Worm (Caenorhabditis elegans) whole organism, late embryonic: ENCODE data around the gene Y73C8B.3.

Experiments
- C08G9.2 ChIP-seq: sonication (generic microtip); optimal IDR thresholded peaks from 2 replicates; lab custom pipeline; 2016; ENCODE audit warnings: mild to moderate bottlenecking, missing genetic modification characterization, moderate library complexity, missing compliant biosample characterization
- C38D4.7 ChIP-seq: fragments of 200-800 bp; sonication (Bioruptor generic); optimal IDR thresholded peaks from 2 replicates; lab custom pipeline; 2018; ENCODE audit warnings: mild to moderate bottlenecking, missing genetic modification characterization, moderate library complexity, missing compliant biosample characterization
- F13H6.1 ChIP-seq: sonication (generic microtip); optimal IDR thresholded peaks from 2 replicates; lab custom pipeline; 2016; ENCODE audit warnings: missing genetic modification characterization, missing compliant biosample characterization
- K09A11.1 ChIP-seq: sonication (generic microtip); optimal IDR thresholded peaks from 2 replicates; lab custom pipeline; 2017; ENCODE audit warnings: antibody characterized with exemption, mild to moderate bottlenecking, missing genetic modification characterization, missing compliant biosample characterization; ENCODE audit not compliant: insufficient read depth
- T23F11.4 ChIP-seq: fragments of 200-800 bp; sonication (Bioruptor generic); optimal IDR thresholded peaks from 2 replicates; lab custom pipeline; 2018; ENCODE audit warnings: mild to moderate bottlenecking, missing genetic modification characterization, missing compliant biosample characterization
- ahr-1 ChIP-seq: sonication (generic microtip); optimal IDR thresholded peaks from 2 replicates; lab custom pipeline; 2016; ENCODE audit warnings: missing genetic modification characterization, missing compliant biosample characterization
- ama-1 ChIP-seq: fragments of 150-350 bp; optimal IDR thresholded peaks from 2 replicates; lab custom pipeline; 2014
- ceh-19 ChIP-seq: fragments of 200-800 bp; sonication (Bioruptor generic); optimal IDR thresholded peaks from 2 replicates; lab custom pipeline; 2018; ENCODE audit warnings: mild to moderate bottlenecking, missing genetic modification characterization, missing compliant biosample characterization
- ceh-2 ChIP-seq: sonication (generic microtip); optimal IDR thresholded peaks from 2 replicates; lab custom pipeline; 2016; ENCODE audit warnings: missing genotype, missing genetic modification characterization, missing compliant biosample characterization
- ceh-22 ChIP-seq: sonication (generic microtip); optimal IDR thresholded peaks from 2 replicates; lab custom pipeline; 2017; ENCODE audit warnings: missing biosample characterization, missing genetic modification characterization
- ceh-24 ChIP-seq: sonication (generic microtip); optimal IDR thresholded peaks from 2 replicates; lab custom pipeline; 2016; ENCODE audit warnings: mild to moderate bottlenecking, missing genetic modification characterization, missing compliant biosample characterization
- ceh-30 ChIP-seq: fragments of 150-350 bp; optimal IDR thresholded peaks from 2 replicates; lab custom pipeline; 2014; ENCODE audit warnings: missing biosample characterization, missing genetic modification characterization
- ceh-34 ChIP-seq: sonication (generic microtip); optimal IDR thresholded peaks from 2 replicates; lab custom pipeline; 2016; ENCODE audit warnings: mild to moderate bottlenecking, missing genetic modification characterization, missing compliant biosample characterization
- ceh-48 ChIP-seq: sonication (generic microtip); optimal IDR thresholded peaks from 2 replicates; lab custom pipeline; 2016; ENCODE audit warnings: missing genetic modification characterization, inconsistent platforms, missing compliant biosample characterization
- ceh-6 ChIP-seq: fragments of 200-800 bp; sonication (Bioruptor generic); optimal IDR thresholded peaks from 2 replicates; lab custom pipeline; 2018; ENCODE audit warnings: mild to moderate bottlenecking, missing genetic modification characterization, missing compliant biosample characterization
- ceh-9 ChIP-seq: sonication (generic microtip); optimal IDR thresholded peaks from 2 replicates; lab custom pipeline; 2016; ENCODE audit warnings: mild to moderate bottlenecking, missing genetic modification characterization, inconsistent platforms, missing compliant biosample characterization
- ets-4 ChIP-seq: sonication (generic microtip); optimal IDR thresholded peaks from 2 replicates; lab custom pipeline; 2016; ENCODE audit warnings: missing genetic modification characterization, missing compliant biosample characterization
- fax-1 ChIP-seq: sonication (generic microtip); optimal IDR thresholded peaks from 2 replicates; lab custom pipeline; 2016; ENCODE audit warnings: missing genotype, missing genetic modification characterization, missing compliant biosample characterization
- fkh-10 ChIP-seq: fragments of 150-350 bp; optimal IDR thresholded peaks from 2 replicates; lab custom pipeline; 2014; ENCODE audit warnings: missing biosample characterization, missing genetic modification reagents, missing genetic modification characterization
- mec-3 ChIP-seq: sonication (generic microtip); optimal IDR thresholded peaks from 2 replicates; lab custom pipeline; 2016; ENCODE audit warnings: borderline replicate concordance, missing genetic modification characterization, missing compliant biosample characterization
- nfya-1 ChIP-seq: sonication (generic microtip); optimal IDR thresholded peaks from 2 replicates; lab custom pipeline; 2017; ENCODE audit warnings: missing genetic modification characterization, mild to moderate bottlenecking, missing compliant biosample characterization, antibody characterized with exemption, moderate library complexity
- nhr-232 ChIP-seq: sonication (generic microtip); optimal IDR thresholded peaks from 2 replicates; lab custom pipeline; 2016; ENCODE audit warnings: missing genetic modification characterization, missing compliant biosample characterization
- odd-2 ChIP-seq: sonication (generic microtip); optimal IDR thresholded peaks from 2 replicates; lab custom pipeline; 2017; ENCODE audit warnings: antibody characterized with exemption, mild to moderate bottlenecking, missing genetic modification characterization, missing compliant biosample characterization
- pag-3 ChIP-seq: sonication (generic microtip); optimal IDR thresholded peaks from 2 replicates; lab custom pipeline; 2016; ENCODE audit warnings: missing compliant biosample characterization, missing genetic modification characterization, borderline replicate concordance
- pat-9 ChIP-seq: fragments of 200-800 bp; sonication (Bioruptor generic); optimal IDR thresholded peaks from 2 replicates; lab custom pipeline; 2018; ENCODE audit warnings: mild to moderate bottlenecking, missing genetic modification characterization, moderate library complexity, missing compliant biosample characterization
- pax-1 ChIP-seq: fragments of 150-350 bp; optimal IDR thresholded peaks from 2 replicates; lab custom pipeline; 2014; ENCODE audit warnings: missing biosample characterization, missing genetic modification characterization
- rnt-1 ChIP-seq: sonication (generic microtip); optimal IDR thresholded peaks from 2 replicates; lab custom pipeline; 2016; ENCODE audit warnings: missing genetic modification characterization, missing compliant biosample characterization
- sox-2 ChIP-seq: fragments of 200-800 bp; sonication (Bioruptor generic); IDR thresholded peaks from 2 replicates; pipeline ENCODE4 v1.3.6; 2022; ENCODE audit warnings: missing genetic modification reagents, missing genetic modification characterization, missing compliant biosample characterization
- sox-4 ChIP-seq: sonication (generic microtip); optimal IDR thresholded peaks from 2 replicates; lab custom pipeline; 2017; ENCODE audit warnings: mild to moderate bottlenecking, missing genetic modification characterization, inconsistent platforms, missing compliant biosample characterization
- tbx-7 ChIP-seq: sonication (generic microtip); optimal IDR thresholded peaks from 2 replicates; lab custom pipeline; 2016; ENCODE audit warnings: missing genotype, missing genetic modification characterization, missing compliant biosample characterization
- ttx-3 ChIP-seq: sonication (generic microtip); optimal IDR thresholded peaks from 2 replicates; lab custom pipeline; 2016; ENCODE audit warnings: missing genetic modification reagents, missing genetic modification characterization, missing compliant biosample characterization
- unc-42 ChIP-seq: sonication (generic microtip); optimal IDR thresholded peaks from 2 replicates; lab custom pipeline; 2016; ENCODE audit warnings: missing genotype, missing genetic modification characterization, missing compliant biosample characterization
- unc-86 ChIP-seq: sonication (generic microtip); optimal IDR thresholded peaks from 2 replicates; lab custom pipeline; 2016; ENCODE audit warnings: missing genetic modification characterization, missing compliant biosample characterization
- zip-5 ChIP-seq: sonication (generic microtip); optimal IDR thresholded peaks from 2 replicates; lab custom pipeline; 2016; ENCODE audit warnings: missing genetic modification characterization, missing compliant biosample characterization
- ztf-16 ChIP-seq: sonication (generic microtip); optimal IDR thresholded peaks from 2 replicates; lab custom pipeline; 2017; ENCODE audit warnings: missing genetic modification characterization, missing compliant biosample characterization

Gene Y73C8B.3

ce11 chrV:3166260-3166659 is 26.8 kb downstream of the Y73C8B.3 start, which contains the start of gene C36C5.4:
TSS of gene C36C5.4 (plus strand) at chrV:3166560.
- TF ChIP-seq mec-3 (tag; lab: Kevin White, UChicago) (no peak), nfya-1 (tag; lab: Kevin White, UChicago) (no peak), T23F11.4 (GFP tag; lab: Kevin White, UChicago) (no peak)
- TF ChIP-seq, all 69 proteins: peak for 0

ce11 chrV:3165438-3165837 is 27.6 kb downstream of the Y73C8B.3 start, which contains the start of gene C36C5.14:
TSS of gene C36C5.14 (minus strand) at chrV:3165538.
- TF ChIP-seq C08G9.2 (tag; lab: Kevin White, UChicago) (no peak), rnt-1 (tag; lab: Kevin White, UChicago) (no peak), ceh-24 (tag; lab: Kevin White, UChicago) (no peak), ceh-48 (tag; lab: Kevin White, UChicago) (no peak), pax-1 (tag; lab: Kevin White, UChicago) (no peak), pat-9 (no peak), ceh-19 (no peak)

ce11 chrV:3163143-3163542 is 29.9 kb downstream of the Y73C8B.3 start:
- no peak for TF ChIP-seq zip-5 (tag; lab: Kevin White, UChicago)
- TF ChIP-seq pag-3 (tag; lab: Kevin White, UChicago): no peak
- no peak for TF ChIP-seq ceh-2 (tag; lab: Kevin White, UChicago)
- TF ChIP-seq ceh-9 (tag; lab: Kevin White, UChicago): no peak
- TF ChIP-seq ceh-22 (tag; lab: Kevin White, UChicago): no peak
- no peak for TF ChIP-seq ztf-16 (tag; lab: Kevin White, UChicago)
- TF ChIP-seq odd-2 (tag; lab: Kevin White, UChicago): no peak
- no peak for TF ChIP-seq ceh-30 (tag; lab: Kevin White, UChicago)
- TF ChIP-seq nhr-232: no peak
- TF ChIP-seq C38D4.7 (GFP tag; lab: Kevin White, UChicago): no peak
- no peak for TF ChIP-seq fkh-10 (GFP tag; lab: Kevin White, UChicago)

- TF ChIP-seq ama-1 (lab: Kevin White, UChicago): no peak
- no peak for TF ChIP-seq ceh-24 (tag; lab: Kevin White, UChicago)
Observed at ce11 chrV:3162299-3162698, 30.7 kb downstream of the Y73C8B.3 start.

- TF ChIP-seq K09A11.1 (no peak), pag-3 (tag; lab: Kevin White, UChicago) (no peak), mec-3 (tag; lab: Kevin White, UChicago) (no peak), pat-9 (no peak), ceh-34 (tag; lab: Kevin White, UChicago) (no peak), rnt-1 (tag; lab: Kevin White, UChicago) (no peak), fax-1 (tag; lab: Kevin White, UChicago) (no peak), F13H6.1 (tag; lab: Kevin White, UChicago) (no peak), ets-4 (no peak)
Observed at ce11 chrV:3159252-3159651, 33.8 kb downstream of the Y73C8B.3 start, which contains the start of gene C36C5.12. TSS of gene C36C5.12 (minus strand) at chrV:3159352.

ce11 chrV:3158379-3158778 is 34.7 kb downstream of the Y73C8B.3 start:
- no peak for TF ChIP-seq tbx-7
- TF ChIP-seq sox-4 (tag; lab: Kevin White, UChicago): no peak
- no peak for TF ChIP-seq ahr-1 (tag; lab: Kevin White, UChicago)
- no peak for TF ChIP-seq unc-42 (tag; lab: Kevin White, UChicago)
- TF ChIP-seq ceh-6: no peak
- TF ChIP-seq unc-86: no peak
- TF ChIP-seq sox-2 (GFP tag; lab: Robert Waterston, UW): no peak
- TF ChIP-seq nfya-1 (tag; lab: Kevin White, UChicago): no peak
- no peak for TF ChIP-seq fkh-10 (GFP tag; lab: Kevin White, UChicago)
- no peak for TF ChIP-seq ttx-3 (tag; lab: Kevin White, UChicago)
